Worm (Caenorhabditis elegans) whole organism, young adult: Measurements from ENCODE around the gene bec-1.

ENCODE experiments used
- egrh-3 ChIP-seq: fragments of 200-800 bp; sonication (Bioruptor generic); IDR thresholded peaks from 2 replicates; pipeline ENCODE4 v1.3.6; 2022; ENCODE audit warnings: missing genetic modification reagents, missing genetic modification characterization, missing compliant biosample characterization
- gei-17 ChIP-seq: fragments of 200-800 bp; sonication (Bioruptor generic); optimal IDR thresholded peaks from 2 replicates; lab custom pipeline; 2018; ENCODE audit warnings: mild to moderate bottlenecking, missing genetic modification characterization, missing compliant biosample characterization
- lag-1 ChIP-seq: fragments of 200-800 bp; sonication (Bioruptor generic); IDR thresholded peaks from 2 replicates; pipeline ENCODE4 v1.3.6; 2022; ENCODE audit warnings: missing genetic modification reagents, missing genetic modification characterization, missing compliant biosample characterization
- let-607 ChIP-seq, 2 experiments: fragments of 200-800 bp in 1 of 2; sonication (Bioruptor generic) in 1 of 2; sonication (generic microtip) in 1 of 2; optimal IDR thresholded peaks; 2 replicates each; lab custom pipeline; 2016 to 2018; ENCODE audit warnings: mild to moderate bottlenecking in 2 of 2, missing compliant biosample characterization in 2 of 2, missing genetic modification characterization in 2 of 2, moderate library complexity in 2 of 2, missing genotype in 1 of 2
- mes-4 ChIP-seq: sonication (generic microtip); optimal IDR thresholded peaks from 2 replicates; lab custom pipeline; 2016; ENCODE audit warnings: missing genotype, missing genetic modification characterization, missing compliant biosample characterization
- mxl-1 ChIP-seq: sonication (generic microtip); optimal IDR thresholded peaks from 2 replicates; lab custom pipeline; 2016; ENCODE audit warnings: missing genetic modification characterization, missing compliant biosample characterization
- nhr-80 ChIP-seq: sonication (generic microtip); optimal IDR thresholded peaks from 2 replicates; lab custom pipeline; 2016; ENCODE audit warnings: missing genetic modification characterization, missing compliant biosample characterization
- snpc-4 ChIP-seq, 5 experiments: fragments of 150-350 bp in 1 of 5; sonication (generic microtip) in 4 of 5; optimal IDR thresholded peaks; 2 replicates each; lab custom pipeline; 2014 to 2018; ENCODE audit warnings: missing genetic modification characterization in 5 of 5, missing biosample characterization in 3 of 5, antibody characterized with exemption in 2 of 5, mild to moderate bottlenecking in 2 of 5, missing compliant biosample characterization in 2 of 5, missing genotype in 2 of 5, moderate library complexity in 2 of 5, missing genetic modification reagents in 1 of 5
- somi-1 ChIP-seq: fragments of 200-800 bp; sonication (Bioruptor generic); optimal IDR thresholded peaks from 2 replicates; lab custom pipeline; 2018; ENCODE audit warnings: mild to moderate bottlenecking, missing genetic modification characterization, missing compliant biosample characterization

DNA sequence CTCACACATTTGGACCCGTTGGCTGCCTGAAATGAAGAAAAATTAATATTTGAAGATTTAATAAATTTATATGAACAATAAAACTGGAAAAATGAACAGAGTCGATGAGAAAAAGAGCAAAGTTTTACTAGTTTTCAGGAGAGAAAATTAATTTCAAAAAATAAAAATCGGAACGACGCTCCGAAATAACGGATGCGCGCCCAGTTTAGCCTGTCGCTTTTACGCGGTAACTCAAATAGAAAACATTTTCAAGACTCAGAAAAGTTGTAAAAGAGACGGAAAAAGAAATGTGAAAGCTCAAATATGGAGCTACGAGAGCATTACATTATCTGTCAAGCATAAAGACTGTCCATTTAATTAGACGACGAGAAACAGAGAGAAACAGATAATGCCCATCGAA is 39.2 kb upstream of the bec-1 start, which contains the start of the genes C55C3.73 and perm-5:
- TF ChIP-seq mxl-1 (tag; lab: Kevin White, UChicago), result no peak
- TF ChIP-seq somi-1 (GFP tag; lab: Kevin White, UChicago), result no peak
- TF ChIP-seq egrh-3, result no peak
- TF ChIP-seq gei-17 (GFP tag; lab: Kevin White, UChicago), result no peak
- TF ChIP-seq let-607 (tag; optimal IDR thresholded peaks at IDR 0.05; lab: Kevin White, UChicago), result no peak
- TF ChIP-seq nhr-80 (tag; lab: Kevin White, UChicago), result no peak
- no peak for TF ChIP-seq lag-1 (GFP tag; lab: Robert Waterston, UW)
- no peak for TF ChIP-seq mes-4
- TF ChIP-seq snpc-4 (GFP tag; optimal IDR thresholded peaks at IDR 0.05; lab: Kevin White, UChicago), result no peak
- no peak for TF ChIP-seq snpc-4 (tag; optimal IDR thresholded peaks at IDR 0.05; lab: Kevin White, UChicago)
